Worm (Caenorhabditis elegans) whole organism, early embryonic: ENCODE data around the gene unc-47.

Source experiments
- ama-1 ChIP-seq: fragments of 150-350 bp; optimal IDR thresholded peaks from 2 replicates; lab custom pipeline; 2014
- ceh-36 ChIP-seq: sonication (generic microtip); optimal IDR thresholded peaks from 2 replicates; lab custom pipeline; 2016; ENCODE audit warnings: missing genetic modification characterization, inconsistent platforms, missing compliant biosample characterization
- ets-7 ChIP-seq: sonication (generic microtip); optimal IDR thresholded peaks from 2 replicates; lab custom pipeline; 2016; ENCODE audit warnings: missing genotype, missing genetic modification characterization, missing compliant biosample characterization
- hmbx-1 ChIP-seq: sonication (generic microtip); optimal IDR thresholded peaks from 2 replicates; lab custom pipeline; 2016; ENCODE audit warnings: mild to moderate bottlenecking, missing genetic modification characterization, missing compliant biosample characterization
- hmg-4 ChIP-seq: fragments of 200-800 bp; sonication (Bioruptor generic); optimal IDR thresholded peaks from 2 replicates; lab custom pipeline; 2018; ENCODE audit warnings: mild to moderate bottlenecking, missing genetic modification characterization, missing compliant biosample characterization
- hnd-1 ChIP-seq: sonication (generic microtip); optimal IDR thresholded peaks from 2 replicates; lab custom pipeline; 2016; ENCODE audit warnings: missing genetic modification characterization, missing compliant biosample characterization
- sea-1 ChIP-seq: fragments of 200-800 bp; sonication (Bioruptor generic); conservative IDR thresholded peaks from 2 replicates; pipeline ENCODE4 v1.3.6; 2022; ENCODE audit warnings: missing genetic modification characterization, missing compliant biosample characterization
- tbx-11 ChIP-seq: fragments of 200-800 bp; sonication (Bioruptor generic); IDR thresholded peaks from 2 replicates; pipeline ENCODE4 v1.3.6; 2022; ENCODE audit warnings: missing genetic modification characterization, missing compliant biosample characterization

DNA sequence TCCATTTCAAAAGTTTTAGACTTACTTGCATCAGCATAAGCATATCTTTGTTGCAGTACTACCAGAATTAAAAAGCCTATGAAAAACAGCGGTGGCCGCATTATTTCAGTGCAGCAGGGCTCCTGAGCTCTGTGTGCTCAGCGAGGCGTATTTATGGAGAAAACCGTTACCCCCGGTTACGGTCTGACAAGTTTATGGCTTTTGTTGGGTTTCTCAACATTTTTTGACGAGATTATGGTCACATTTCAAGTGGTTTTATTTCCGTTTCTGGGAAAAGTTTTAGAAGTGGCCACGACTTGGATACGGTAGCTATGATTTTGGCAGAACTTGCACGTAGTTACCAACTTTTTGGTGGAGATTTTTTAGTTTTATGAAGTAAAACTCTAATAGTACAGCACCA lies 47.9 kb upstream of the unc-47 start, which contains the start of gene paml-1:
- TF ChIP-seq hmbx-1 (tag; lab: Kevin White, UChicago) = no peak
- no peak for TF ChIP-seq ama-1
- TF ChIP-seq ceh-36 (tag; lab: Kevin White, UChicago) = no peak
- TF ChIP-seq hmg-4 (GFP tag; lab: Kevin White, UChicago) = no peak
- no peak for TF ChIP-seq ets-7 (tag; lab: Kevin White, UChicago)
- TF ChIP-seq hnd-1 = no peak
- no peak for TF ChIP-seq tbx-11 (GFP tag; lab: Robert Waterston, UW)
- TF ChIP-seq sea-1 (GFP tag; lab: Robert Waterston, UW) = no peak
